Worm (Caenorhabditis elegans): Measurements from ENCODE around the gene K08D8.12.

Gene K08D8.12

ce11 chrIV:12902430-12903110 is 9.3 kb downstream of the K08D8.12 start, which contains the start of gene K08D8.2:
TSS of gene K08D8.2 (plus strand) at chrIV:12903060.
- TF ChIP-seq dmd-6 (GFP tag; IDR thresholded peaks at IDR 0.05): peak; percentile 35; the same call in 1 of the 2 replicates
- peak; percentile 10 for TF ChIP-seq pqm-1 (tag; optimal IDR thresholded peaks at IDR 0.05)
- TF ChIP-seq R02D3.7 (tag; optimal IDR thresholded peaks at IDR 0.05): no peak

ce11 chrIV:12903687-12904086 is 10.4 kb downstream of the K08D8.12 start:
- no peak for TF ChIP-seq daf-16 (GFP tag; optimal IDR thresholded peaks at IDR 0.05)
- peak; percentile 25 for TF ChIP-seq daf-16 (tag; optimal IDR thresholded peaks at IDR 0.05)
- TF ChIP-seq dve-1 (tag; optimal IDR thresholded peaks at IDR 0.05; ENCODE audit: insufficient read depth): peak; percentile 44
- TF ChIP-seq nhr-28 (tag; optimal IDR thresholded peaks at IDR 0.05): peak; percentile 38
- TF ChIP-seq pqm-1 (tag; optimal IDR thresholded peaks at IDR 0.05): peak; percentile 71
- TF ChIP-seq tag-97 (GFP tag; IDR thresholded peaks at IDR 0.05): no peak
- no peak for TF ChIP-seq egl-43 (GFP tag; IDR thresholded peaks at IDR 0.05)
- peak; percentile 12; the same call in 1 of the 2 replicates for TF ChIP-seq dmd-6 (GFP tag; IDR thresholded peaks at IDR 0.05)

ce11 chrIV:12906529-12906928 is 13.3 kb downstream of the K08D8.12 start, which contains the start of gene K08D8.3:
TSS of gene K08D8.3 (minus strand) at chrIV:12906659.
- peak; percentile 41 for TF ChIP-seq hlh-11 (tag; optimal IDR thresholded peaks at IDR 0.05)
- no peak for TF ChIP-seq Y5F2A.4 (GFP tag; optimal IDR thresholded peaks at IDR 0.05)
- peak; percentile 63 for TF ChIP-seq nhr-28 (tag; optimal IDR thresholded peaks at IDR 0.05)
- TF ChIP-seq dve-1 (tag; optimal IDR thresholded peaks at IDR 0.05; ENCODE audit: insufficient read depth): peak; percentile 50
- TF ChIP-seq duxl-1 (tag; optimal IDR thresholded peaks at IDR 0.05; ENCODE audit: poor library complexity): no peak
- no peak for TF ChIP-seq nhr-76 (tag; optimal IDR thresholded peaks at IDR 0.05)
- no peak for TF ChIP-seq spr-1 (tag; optimal IDR thresholded peaks at IDR 0.05)
- TF ChIP-seq daf-16 (GFP tag; optimal IDR thresholded peaks at IDR 0.05): no peak
- peak; percentile 78 for TF ChIP-seq daf-16 (tag; optimal IDR thresholded peaks at IDR 0.05)
- TF ChIP-seq hlh-30 (tag; optimal IDR thresholded peaks at IDR 0.05; ENCODE audit: insufficient read depth): peak; percentile 34
- peak; percentile 92 for TF ChIP-seq pqm-1 (tag; optimal IDR thresholded peaks at IDR 0.05)
- peak; percentile 36 for TF ChIP-seq nhr-77 (tag; optimal IDR thresholded peaks at IDR 0.05)
- no peak for TF ChIP-seq T26A8.4 (GFP tag; IDR thresholded peaks at IDR 0.05)
- TF ChIP-seq set-16 (GFP tag; IDR thresholded peaks at IDR 0.05): no peak
- peak; percentile 82 for TF ChIP-seq dmd-6 (GFP tag; IDR thresholded peaks at IDR 0.05)
- no peak for TF ChIP-seq vab-7 (GFP tag; IDR thresholded peaks at IDR 0.05)
- no peak for TF ChIP-seq ceh-28 (tag; optimal IDR thresholded peaks at IDR 0.05)
- TF ChIP-seq mep-1 (tag; optimal IDR thresholded peaks at IDR 0.05): no peak
- TF ChIP-seq Y48G9A.11 (GFP tag; IDR thresholded peaks at IDR 0.05): no peak
- TF ChIP-seq mes-2 (tag; optimal IDR thresholded peaks at IDR 0.05; ENCODE audit: poor library complexity, severe bottlenecking): no peak
- no peak for TF ChIP-seq R02D3.7 (tag; optimal IDR thresholded peaks at IDR 0.05)
- no peak for TF ChIP-seq lin-1 (GFP tag; IDR thresholded peaks at IDR 0.05)
- no peak for TF ChIP-seq egl-43 (GFP tag; IDR thresholded peaks at IDR 0.05)
- TF ChIP-seq tag-97 (GFP tag; IDR thresholded peaks at IDR 0.05): no peak
- TF ChIP-seq daf-12 (tag; optimal IDR thresholded peaks at IDR 0.05): no peak

- TF ChIP-seq hlh-11 (tag; optimal IDR thresholded peaks at IDR 0.05): peak; percentile 22
- TF ChIP-seq spr-1 (tag; optimal IDR thresholded peaks at IDR 0.05): no peak
- peak; percentile 78 for TF ChIP-seq dmd-6 (GFP tag; IDR thresholded peaks at IDR 0.05)
- TF ChIP-seq daf-16 (GFP tag; optimal IDR thresholded peaks at IDR 0.05): no peak
- peak; percentile 16 for TF ChIP-seq daf-16 (tag; optimal IDR thresholded peaks at IDR 0.05)
- peak; percentile 15 for TF ChIP-seq dve-1 (tag; optimal IDR thresholded peaks at IDR 0.05; ENCODE audit: insufficient read depth)
- TF ChIP-seq nhr-28 (tag; optimal IDR thresholded peaks at IDR 0.05): peak; percentile 32
- no peak for TF ChIP-seq hlh-30 (tag; optimal IDR thresholded peaks at IDR 0.05; ENCODE audit: insufficient read depth)
- TF ChIP-seq pqm-1 (tag; optimal IDR thresholded peaks at IDR 0.05): peak; percentile 70
Measured at ce11 chrIV:12909871-12910270, 16.6 kb downstream of the K08D8.12 start, which contains the start of gene K08D8.4. TSS of gene K08D8.4 (minus strand) at chrIV:12909998.

- TF ChIP-seq nhr-28 (tag; optimal IDR thresholded peaks at IDR 0.05) (peak; percentile 49), pqm-1 (tag; optimal IDR thresholded peaks at IDR 0.05) (peak; percentile 44), nhr-6 (tag; optimal IDR thresholded peaks at IDR 0.05) (no peak), hlh-11 (tag; optimal IDR thresholded peaks at IDR 0.05) (peak; percentile 7), mes-2 (tag; optimal IDR thresholded peaks at IDR 0.05; ENCODE audit: poor library complexity, severe bottlenecking) (no peak), dmd-6 (GFP tag; IDR thresholded peaks at IDR 0.05) (peak; percentile 70), T26A8.4 (GFP tag; IDR thresholded peaks at IDR 0.05) (no peak)
Measured at ce11 chrIV:12911990-12912389, 18.7 kb downstream of the K08D8.12 start, which contains the start of gene K08D8.5. TSS of gene K08D8.5 (minus strand) at chrIV:12912129.
